Worm (Caenorhabditis elegans): Measurements from ENCODE around the gene B0361.9.

DNA sequence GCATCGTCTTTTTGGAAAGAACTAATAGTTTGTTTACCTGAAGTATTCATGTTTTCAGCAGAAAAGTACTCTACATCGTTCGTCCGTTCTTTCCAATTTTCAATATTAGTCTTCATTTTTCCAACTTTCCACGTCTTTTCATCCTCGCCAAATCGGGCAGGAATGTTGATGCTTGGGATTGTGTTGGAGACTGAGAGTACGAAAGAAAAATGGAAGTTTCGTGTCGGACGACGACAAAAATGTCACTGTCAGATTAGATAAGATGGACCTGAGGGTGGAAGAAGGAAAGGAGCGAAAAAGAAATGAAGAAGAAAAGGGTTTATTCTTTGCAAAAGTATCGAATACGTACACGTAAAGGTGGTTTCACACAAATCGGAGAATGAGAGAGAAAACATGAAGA lies 1.4 kb downstream of the B0361.9 start:
- TF ChIP-seq mdl-1 (tag; optimal IDR thresholded peaks at IDR 0.05) (no peak), ceh-82 (tag; optimal IDR thresholded peaks at IDR 0.05) (no peak), elt-3 (tag; optimal IDR thresholded peaks at IDR 0.05) (no peak), nfya-1 (tag; optimal IDR thresholded peaks at IDR 0.05; ENCODE audit: insufficient read depth) (no peak), zag-1 (tag; optimal IDR thresholded peaks at IDR 0.05) (no peak)
